Worm (Caenorhabditis elegans): ENCODE data around the gene F53F8.3.

The F53F8.3 gene

ce11 chrV:20689481-20690039, at the start of gene F53F8.3:
Gene F53F8.3 (minus strand): TSS chrV:20689531.
- TF ChIP-seq him-1 (tag; optimal IDR thresholded peaks at IDR 0.05) = no peak
- TF ChIP-seq W03F9.2 (tag; optimal IDR thresholded peaks at IDR 0.05) = no peak
- TF ChIP-seq dao-5 (tag; optimal IDR thresholded peaks at IDR 0.05) = no peak

ce11 chrV:20734658-20735057, 45.3 kb upstream of the F53F8.3 start, which contains the start of gene srxa-6:
Gene srxa-6 (plus strand): TSS chrV:20734958.
- TF ChIP-seq him-1 (tag; optimal IDR thresholded peaks at IDR 0.05) (no peak), dao-5 (tag; optimal IDR thresholded peaks at IDR 0.05) (no peak), W03F9.2 (tag; optimal IDR thresholded peaks at IDR 0.05) (no peak)

- no peak for TF ChIP-seq dao-5 (tag; optimal IDR thresholded peaks at IDR 0.05)
- TF ChIP-seq W03F9.2 (tag; optimal IDR thresholded peaks at IDR 0.05) = no peak
- TF ChIP-seq him-1 (tag; optimal IDR thresholded peaks at IDR 0.05) = no peak
Observed at ce11 chrV:20731787-20732186, 42.5 kb upstream of the F53F8.3 start, which contains the start of gene srxa-1. Gene srxa-1 (plus strand): TSS chrV:20732087.

- TF ChIP-seq him-1 (tag; optimal IDR thresholded peaks at IDR 0.05) (no peak), dao-5 (tag; optimal IDR thresholded peaks at IDR 0.05) (no peak), W03F9.2 (tag; optimal IDR thresholded peaks at IDR 0.05) (peak; percentile 44)
Observed at ce11 chrV:20728763-20729350, 39.5 kb upstream of the F53F8.3 start, which contains the start of gene ipla-3. Gene ipla-3 (minus strand): TSS chrV:20729272.

ce11 chrV:20727458-20727857, 38.1 kb upstream of the F53F8.3 start:
- no peak for TF ChIP-seq dao-5 (tag; optimal IDR thresholded peaks at IDR 0.05)
- no peak for TF ChIP-seq him-1 (tag; optimal IDR thresholded peaks at IDR 0.05)
- no peak for TF ChIP-seq W03F9.2 (tag; optimal IDR thresholded peaks at IDR 0.05)

- TF ChIP-seq him-1 (tag; optimal IDR thresholded peaks at IDR 0.05) (no peak), dao-5 (tag; optimal IDR thresholded peaks at IDR 0.05) (no peak), W03F9.2 (tag; optimal IDR thresholded peaks at IDR 0.05) (no peak)
Observed at ce11 chrV:20722447-20722846, 33.1 kb upstream of the F53F8.3 start.

ce11 chrV:20721934-20722333, 32.6 kb upstream of the F53F8.3 start, which contains the start of gene Y44A6C.2:
Gene Y44A6C.2 (plus strand): TSS chrV:20722234.
- no peak for TF ChIP-seq dao-5 (tag; optimal IDR thresholded peaks at IDR 0.05)
- TF ChIP-seq W03F9.2 (tag; optimal IDR thresholded peaks at IDR 0.05) = no peak
- TF ChIP-seq him-1 (tag; optimal IDR thresholded peaks at IDR 0.05) = no peak

ce11 chrV:20716830-20717441, 27.6 kb upstream of the F53F8.3 start:
- TF ChIP-seq W03F9.2 (tag; optimal IDR thresholded peaks at IDR 0.05) (no peak), him-1 (tag; optimal IDR thresholded peaks at IDR 0.05) (no peak), dao-5 (tag; optimal IDR thresholded peaks at IDR 0.05) (no peak)

ce11 chrV:20716267-20716666, 26.9 kb upstream of the F53F8.3 start:
- no peak for TF ChIP-seq dao-5 (tag; optimal IDR thresholded peaks at IDR 0.05)
- TF ChIP-seq W03F9.2 (tag; optimal IDR thresholded peaks at IDR 0.05) = no peak
- TF ChIP-seq him-1 (tag; optimal IDR thresholded peaks at IDR 0.05) = no peak

- TF ChIP-seq him-1 (tag; optimal IDR thresholded peaks at IDR 0.05) (no peak), dao-5 (tag; optimal IDR thresholded peaks at IDR 0.05) (no peak), W03F9.2 (tag; optimal IDR thresholded peaks at IDR 0.05) (no peak)
Observed at ce11 chrV:20714503-20714902, 25.2 kb upstream of the F53F8.3 start.

- no peak for TF ChIP-seq him-1 (tag; optimal IDR thresholded peaks at IDR 0.05)
- no peak for TF ChIP-seq W03F9.2 (tag; optimal IDR thresholded peaks at IDR 0.05)
- TF ChIP-seq dao-5 (tag; optimal IDR thresholded peaks at IDR 0.05) = no peak
Observed at ce11 chrV:20713620-20714019, 24.3 kb upstream of the F53F8.3 start, which contains the start of gene Y44A6C.1. Gene Y44A6C.1 (plus strand): TSS chrV:20713920.

- no peak for TF ChIP-seq dao-5 (tag; optimal IDR thresholded peaks at IDR 0.05)
- TF ChIP-seq W03F9.2 (tag; optimal IDR thresholded peaks at IDR 0.05) = peak; percentile 6
Observed at ce11 chrV:20712994-20713326, 23.6 kb upstream of the F53F8.3 start.

ce11 chrV:20712318-20712993, 23.1 kb upstream of the F53F8.3 start:
- TF ChIP-seq him-1 (tag; optimal IDR thresholded peaks at IDR 0.05) (no peak), dao-5 (tag; optimal IDR thresholded peaks at IDR 0.05) (no peak), W03F9.2 (tag; optimal IDR thresholded peaks at IDR 0.05) (no peak)

ce11 chrV:20711733-20712132, 22.4 kb upstream of the F53F8.3 start:
- no peak for TF ChIP-seq dao-5 (tag; optimal IDR thresholded peaks at IDR 0.05)
- TF ChIP-seq W03F9.2 (tag; optimal IDR thresholded peaks at IDR 0.05) = no peak
- TF ChIP-seq him-1 (tag; optimal IDR thresholded peaks at IDR 0.05) = no peak

Measured in whole organism, L4/young adult.